Fruit fly (Drosophila melanogaster) whole organism, adult: ENCODE data around the gene CG31115.

ENCODE experiments used
- CG11617 ChIP-seq: fragments of 200-800 bp; sonication (Bioruptor generic); optimal IDR thresholded peaks from 2 replicates; lab custom pipeline; 2017; ENCODE audit warnings: mild to moderate bottlenecking, missing biosample characterization, missing genetic modification reagents, missing genetic modification characterization
- CG12768 ChIP-seq: fragments of 200-800 bp; sonication (Bioruptor generic); optimal IDR thresholded peaks from 2 replicates; lab custom pipeline; 2017; ENCODE audit warnings: missing biosample characterization, missing genetic modification characterization, mild to moderate bottlenecking, moderate library complexity, missing genetic modification reagents
- CG14711 ChIP-seq: fragments of 200-800 bp; sonication (Bioruptor generic); optimal IDR thresholded peaks from 2 replicates; lab custom pipeline; 2018; ENCODE audit warnings: missing biosample characterization, mild to moderate bottlenecking, missing genetic modification characterization, moderate library complexity
- CG1620 ChIP-seq: fragments of 200-800 bp; sonication (Bioruptor generic); optimal IDR thresholded peaks from 2 replicates; lab custom pipeline; 2016; ENCODE audit warnings: missing biosample characterization, missing genetic modification characterization
- CG33017 ChIP-seq: fragments of 200-800 bp; sonication (Bioruptor generic); optimal IDR thresholded peaks from 2 replicates; lab custom pipeline; 2018; ENCODE audit warnings: missing biosample characterization, mild to moderate bottlenecking, missing genetic modification characterization, moderate library complexity
- CG5204 ChIP-seq: fragments of 200-800 bp; sonication (Bioruptor generic); optimal IDR thresholded peaks from 2 replicates; lab custom pipeline; 2016; ENCODE audit warnings: missing biosample characterization, missing genetic modification characterization
- CG7045 ChIP-seq: fragments of 200-800 bp; sonication (Bioruptor generic); optimal IDR thresholded peaks from 2 replicates; lab custom pipeline; 2017; ENCODE audit warnings: missing biosample characterization, mild to moderate bottlenecking, missing genetic modification characterization
- CG7101 ChIP-seq: fragments of 200-800 bp; sonication (Bioruptor generic); optimal IDR thresholded peaks from 2 replicates; lab custom pipeline; 2018; ENCODE audit warnings: missing biosample characterization, mild to moderate bottlenecking, missing genetic modification characterization, moderate library complexity
- Clk ChIP-seq: fragments of 200-800 bp; sonication (Bioruptor generic); optimal IDR thresholded peaks from 2 replicates; lab custom pipeline; 2017; ENCODE audit warnings: missing biosample characterization, missing genetic modification characterization
- Crg-1 ChIP-seq: fragments of 200-800 bp; sonication (Bioruptor generic); optimal IDR thresholded peaks from 2 replicates; lab custom pipeline; 2016; ENCODE audit warnings: missing biosample characterization, missing genetic modification characterization
- Hr96 ChIP-seq: fragments of 200-800 bp; sonication (Bioruptor generic); optimal IDR thresholded peaks from 2 replicates; lab custom pipeline; 2016; ENCODE audit warnings: missing biosample characterization, missing genetic modification characterization
- Mnt ChIP-seq: fragments of 200-800 bp; sonication (Bioruptor generic); optimal IDR thresholded peaks from 2 replicates; lab custom pipeline; 2016; ENCODE audit warnings: missing biosample characterization, mild to moderate bottlenecking, missing genetic modification characterization
- bab1 ChIP-seq: fragments of 200-800 bp; sonication (Bioruptor generic); optimal IDR thresholded peaks from 3 replicates; lab custom pipeline; 2019; ENCODE audit warnings: missing biosample characterization, mild to moderate bottlenecking, missing genetic modification characterization, moderate library complexity
- cic ChIP-seq: fragments of 200-800 bp; sonication (Bioruptor generic); optimal IDR thresholded peaks from 2 replicates; lab custom pipeline; 2017; ENCODE audit warnings: missing biosample characterization, mild to moderate bottlenecking, missing genetic modification characterization, moderate library complexity
- cnc ChIP-seq, 2 experiments: fragments of >200 bp; optimal IDR thresholded peaks; 2 replicates each; lab custom pipeline; 2017
- kay ChIP-seq: fragments of 200-800 bp; sonication (Bioruptor generic); peaks from one replicate; lab custom pipeline; 2016; ENCODE audit warnings: missing biosample characterization, missing genetic modification characterization, borderline replicate concordance
- ovo ChIP-seq: fragments of 200-800 bp; sonication (Bioruptor generic); optimal IDR thresholded peaks from 2 replicates; lab custom pipeline; 2016; ENCODE audit warnings: missing biosample characterization, missing genetic modification characterization
- pad ChIP-seq: fragments of 200-800 bp; sonication (Bioruptor generic); optimal IDR thresholded peaks from 3 replicates; lab custom pipeline; 2017; ENCODE audit warnings: missing biosample characterization, missing genetic modification characterization, mild to moderate bottlenecking, moderate library complexity, missing genetic modification reagents
- tj ChIP-seq: fragments of 200-800 bp; sonication (Bioruptor generic); optimal IDR thresholded peaks from 3 replicates; lab custom pipeline; 2017; ENCODE audit warnings: missing biosample characterization, mild to moderate bottlenecking, missing genetic modification characterization, moderate library complexity
- toe ChIP-seq: fragments of 200-800 bp; sonication (Bioruptor generic); optimal IDR thresholded peaks from 2 replicates; lab custom pipeline; 2016; ENCODE audit warnings: missing biosample characterization, missing genetic modification characterization

The CG31115 gene

DNA sequence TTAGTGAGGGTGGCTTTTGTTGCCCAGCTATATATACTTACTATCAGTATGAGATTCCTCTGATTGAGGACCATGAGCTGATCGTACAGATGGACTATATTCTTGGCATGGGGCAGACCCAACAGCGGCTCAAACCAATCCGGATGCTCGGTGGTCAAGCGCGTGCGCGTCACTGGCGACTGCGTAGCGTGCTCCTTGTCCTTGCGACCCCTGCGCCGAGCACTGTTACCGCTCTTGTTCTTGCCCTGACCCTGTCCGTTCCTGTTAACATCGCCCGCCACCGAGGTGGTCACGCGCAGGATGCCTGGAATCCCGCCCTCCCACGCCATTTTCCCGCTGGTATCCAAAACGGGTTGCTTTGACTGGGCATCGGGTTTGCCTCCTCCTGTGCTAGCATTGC is 4.1 kb upstream of the CG31115 start:
- TF ChIP-seq toe (GFP tag; lab: Kevin White, UChicago) (no peak), cic (GFP tag; lab: Kevin White, UChicago) (no peak), cnc (optimal IDR thresholded peaks at IDR 0.05; lab: Kevin White, UChicago) (peak in 1 of 2 experiments; percentile 56)

DNA sequence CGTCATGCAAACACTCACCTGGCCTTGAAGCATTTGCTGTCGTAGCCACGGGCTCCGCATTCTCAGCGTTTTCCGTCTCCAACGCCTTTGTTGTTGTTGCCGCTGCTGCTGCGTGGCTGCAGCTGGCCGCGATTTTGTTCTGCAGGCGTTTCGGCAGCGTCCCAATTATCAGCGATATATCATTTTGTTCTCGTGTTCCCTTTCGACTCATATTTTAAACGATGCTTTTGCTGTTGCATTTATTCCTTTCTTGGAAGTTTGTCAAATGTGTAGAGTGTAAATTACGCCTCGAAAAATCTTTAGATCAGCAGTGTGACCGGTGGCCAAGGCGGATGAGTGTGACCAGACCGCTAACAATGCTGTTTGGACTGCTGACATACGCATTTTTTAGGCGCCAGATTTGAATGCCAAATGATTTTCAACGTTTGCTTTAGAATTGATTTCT is 3.6 kb upstream of the CG31115 start, which contains the start of gene Smg6:
Gene Smg6, minus strand, starts transcription at position 324 of the 445 bp plus-strand sequence.
- TF ChIP-seq kay, result no peak
- no peak for TF ChIP-seq toe (GFP tag; lab: Kevin White, UChicago)
- no peak for TF ChIP-seq CG7101 (tag; lab: Kevin White, UChicago)
- no peak for TF ChIP-seq CG33017 (tag; lab: Kevin White, UChicago)
- peak; percentile 35 for TF ChIP-seq Mnt (GFP tag; lab: Kevin White, UChicago)
- TF ChIP-seq CG11617 (GFP tag; lab: Kevin White, UChicago), result peak; percentile 31
- TF ChIP-seq cic (GFP tag; lab: Kevin White, UChicago), result peak; percentile 39
- no peak for TF ChIP-seq CG14711 (tag; lab: Kevin White, UChicago)
- no peak for TF ChIP-seq cnc (optimal IDR thresholded peaks at IDR 0.05; lab: Kevin White, UChicago)
- TF ChIP-seq CG5204 (GFP tag; lab: Kevin White, UChicago), result no peak
- TF ChIP-seq tj, result peak; percentile 98
- peak; percentile 64 for TF ChIP-seq bab1 (GFP tag; lab: Kevin White, UChicago)

dm6 chr3R:25039028-25039476 is 2.3 kb downstream of the CG31115 start, which contains the start of the genes Ythdf and bai:
TSS of gene Ythdf (minus strand) at chr3R:25039249.
TSS of gene bai (plus strand) at chr3R:25039374.
- no peak for TF ChIP-seq CG5204 (GFP tag; lab: Kevin White, UChicago)
- peak; percentile 25 for TF ChIP-seq CG14711 (tag; lab: Kevin White, UChicago)
- no peak for TF ChIP-seq cnc (optimal IDR thresholded peaks at IDR 0.05; lab: Kevin White, UChicago)
- no peak for TF ChIP-seq ovo (GFP tag; lab: Kevin White, UChicago)
- peak; percentile 55 for TF ChIP-seq pad (GFP tag; lab: Kevin White, UChicago)
- TF ChIP-seq Mnt (GFP tag; lab: Kevin White, UChicago), result peak; percentile 58
- TF ChIP-seq CG7045 (GFP tag; lab: Kevin White, UChicago), result no peak
- TF ChIP-seq kay, result no peak
- TF ChIP-seq CG33017 (tag; lab: Kevin White, UChicago), result no peak
- TF ChIP-seq CG11617 (GFP tag; lab: Kevin White, UChicago), result peak; percentile 46
- TF ChIP-seq CG1620 (GFP tag; lab: Kevin White, UChicago), result peak; percentile 65
- peak; percentile 35 for TF ChIP-seq Crg-1
- no peak for TF ChIP-seq tj
- TF ChIP-seq CG12768, result peak; percentile 1
- peak; percentile 30 for TF ChIP-seq Clk (GFP tag; lab: Kevin White, UChicago)
- TF ChIP-seq toe (GFP tag; lab: Kevin White, UChicago), result no peak
- no peak for TF ChIP-seq Hr96 (GFP tag; lab: Kevin White, UChicago)
- peak; percentile 40 for TF ChIP-seq CG7101 (tag; lab: Kevin White, UChicago)
- TF ChIP-seq bab1 (GFP tag; lab: Kevin White, UChicago), result peak; percentile 30
- no peak for TF ChIP-seq cic (GFP tag; lab: Kevin White, UChicago)

- TF ChIP-seq CG7045 (GFP tag; lab: Kevin White, UChicago) (no peak), CG7101 (tag; lab: Kevin White, UChicago) (no peak), Hr96 (GFP tag; lab: Kevin White, UChicago) (no peak), bab1 (GFP tag; lab: Kevin White, UChicago) (peak; percentile 14), cnc (optimal IDR thresholded peaks at IDR 0.05; lab: Kevin White, UChicago) (no peak), pad (GFP tag; lab: Kevin White, UChicago) (no peak), tj (peak; percentile 86), Crg-1 (no peak), CG14711 (tag; lab: Kevin White, UChicago) (no peak), CG11617 (GFP tag; lab: Kevin White, UChicago) (no peak)
Observed at dm6 chr3R:25044816-25045551, 8.2 kb downstream of the CG31115 start, which contains the start of gene 5PtaseI. TSS of gene 5PtaseI (minus strand) at chr3R:25045151.

- no peak for TF ChIP-seq Mnt (GFP tag; lab: Kevin White, UChicago)
Observed at dm6 chr3R:25046023-25046422, 9.3 kb downstream of the CG31115 start, which contains the start of gene CG11786. TSS of gene CG11786 (plus strand) at chr3R:25046323.

DNA sequence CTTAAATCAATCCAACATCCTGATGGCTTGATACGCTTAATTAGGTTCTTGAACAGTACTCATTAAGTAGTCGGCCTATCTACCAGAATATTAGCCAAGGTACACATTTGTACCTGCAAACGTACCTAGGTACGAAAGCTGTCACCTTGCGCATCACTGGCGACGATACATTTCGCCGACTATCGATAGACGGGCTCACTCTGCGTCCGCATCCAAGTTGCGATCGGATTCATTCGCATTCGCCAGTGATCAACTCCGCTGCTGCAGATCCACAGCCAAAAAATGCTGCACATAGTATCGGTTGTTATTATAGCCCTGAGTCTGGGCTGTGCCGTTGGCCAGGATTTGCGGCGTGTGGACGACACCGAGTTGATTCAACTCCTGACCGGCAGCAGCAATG is 10.8 kb downstream of the CG31115 start, which contains the start of gene CG11790:
Gene CG11790, plus strand, starts transcription at position 203 of the 400 bp plus-strand sequence.
- TF ChIP-seq kay (no peak), CG12768 (peak; percentile 5), CG1620 (GFP tag; lab: Kevin White, UChicago) (no peak), cic (GFP tag; lab: Kevin White, UChicago) (peak; percentile 38), bab1 (GFP tag; lab: Kevin White, UChicago) (peak; percentile 46), CG7101 (tag; lab: Kevin White, UChicago) (peak; percentile 16)
